Worm (Caenorhabditis elegans): ENCODE data around the gene erfa-1.

The erfa-1 gene

ce11 chrV:6424055-6424454, 9.9 kb upstream of the erfa-1 start, which contains the start of gene urb-1:
Gene urb-1, minus strand, starts transcription at chrV:6424155.
- TF ChIP-seq W03F9.2 (tag; optimal IDR thresholded peaks at IDR 0.05) (no peak), dao-5 (tag; optimal IDR thresholded peaks at IDR 0.05) (no peak), him-1 (tag; optimal IDR thresholded peaks at IDR 0.05) (no peak)

ce11 chrV:6425927-6426326, 8.0 kb upstream of the erfa-1 start, which contains the start of gene T05H4.11:
Gene T05H4.11, minus strand, starts transcription at chrV:6426261.
- TF ChIP-seq dao-5 (tag; optimal IDR thresholded peaks at IDR 0.05) (no peak), him-1 (tag; optimal IDR thresholded peaks at IDR 0.05) (no peak), W03F9.2 (tag; optimal IDR thresholded peaks at IDR 0.05) (no peak)

- TF ChIP-seq dao-5 (tag; optimal IDR thresholded peaks at IDR 0.05) (no peak), W03F9.2 (tag; optimal IDR thresholded peaks at IDR 0.05) (no peak), him-1 (tag; optimal IDR thresholded peaks at IDR 0.05) (no peak)
Measured at ce11 chrV:6426843-6427242, 7.1 kb upstream of the erfa-1 start, which contains the start of gene atp-4. Gene atp-4, minus strand, starts transcription at chrV:6427112.

ce11 chrV:6427433-6427832, 6.5 kb upstream of the erfa-1 start:
- TF ChIP-seq him-1 (tag; optimal IDR thresholded peaks at IDR 0.05) (no peak), W03F9.2 (tag; optimal IDR thresholded peaks at IDR 0.05) (peak; percentile 38), dao-5 (tag; optimal IDR thresholded peaks at IDR 0.05) (no peak)

ce11 chrV:6429870-6430339, 4.0 kb upstream of the erfa-1 start, which contains the start of gene alh-4:
Gene alh-4, minus strand, starts transcription at chrV:6429920.
- no peak for TF ChIP-seq dao-5 (tag; optimal IDR thresholded peaks at IDR 0.05)
- no peak for TF ChIP-seq him-1 (tag; optimal IDR thresholded peaks at IDR 0.05)
- no peak for TF ChIP-seq W03F9.2 (tag; optimal IDR thresholded peaks at IDR 0.05)

ce11 chrV:6430526-6431371, 3.2 kb upstream of the erfa-1 start:
- TF ChIP-seq him-1 (tag; optimal IDR thresholded peaks at IDR 0.05) (no peak), dao-5 (tag; optimal IDR thresholded peaks at IDR 0.05) (no peak), W03F9.2 (tag; optimal IDR thresholded peaks at IDR 0.05) (no peak)

ce11 chrV:6436332-6436731, 2.4 kb downstream of the erfa-1 start, which contains the start of gene hpo-19:
Gene hpo-19, plus strand, starts transcription at chrV:6436645.
- TF ChIP-seq him-1 (tag; optimal IDR thresholded peaks at IDR 0.05) = no peak
- no peak for TF ChIP-seq W03F9.2 (tag; optimal IDR thresholded peaks at IDR 0.05)
- TF ChIP-seq dao-5 (tag; optimal IDR thresholded peaks at IDR 0.05) = no peak

ce11 chrV:6438601-6439000, 4.7 kb downstream of the erfa-1 start, which contains the start of gene T05H4.4:
Gene T05H4.4, plus strand, starts transcription at chrV:6438901.
- no peak for TF ChIP-seq him-1 (tag; optimal IDR thresholded peaks at IDR 0.05)
- no peak for TF ChIP-seq dao-5 (tag; optimal IDR thresholded peaks at IDR 0.05)
- TF ChIP-seq W03F9.2 (tag; optimal IDR thresholded peaks at IDR 0.05) = no peak

- TF ChIP-seq dao-5 (tag; optimal IDR thresholded peaks at IDR 0.05) (no peak), W03F9.2 (tag; optimal IDR thresholded peaks at IDR 0.05) (no peak), him-1 (tag; optimal IDR thresholded peaks at IDR 0.05) (no peak)
Measured at ce11 chrV:6441613-6442012, 7.7 kb downstream of the erfa-1 start, which contains the start of gene T05H4.15. Gene T05H4.15, minus strand, starts transcription at chrV:6441713.

ce11 chrV:6442037-6442436, 8.1 kb downstream of the erfa-1 start, which contains the start of gene T05H4.3:
Gene T05H4.3, plus strand, starts transcription at chrV:6442337.
- TF ChIP-seq dao-5 (tag; optimal IDR thresholded peaks at IDR 0.05) (no peak), him-1 (tag; optimal IDR thresholded peaks at IDR 0.05) (no peak), W03F9.2 (tag; optimal IDR thresholded peaks at IDR 0.05) (no peak)

ce11 chrV:6448356-6448755, 14.4 kb downstream of the erfa-1 start, which contains the start of gene fbxa-196:
Gene fbxa-196, plus strand, starts transcription at chrV:6448656.
- TF ChIP-seq dao-5 (tag; optimal IDR thresholded peaks at IDR 0.05) = no peak
- TF ChIP-seq him-1 (tag; optimal IDR thresholded peaks at IDR 0.05) = no peak
- no peak for TF ChIP-seq W03F9.2 (tag; optimal IDR thresholded peaks at IDR 0.05)

- TF ChIP-seq dao-5 (tag; optimal IDR thresholded peaks at IDR 0.05) (no peak), him-1 (tag; optimal IDR thresholded peaks at IDR 0.05) (no peak), W03F9.2 (tag; optimal IDR thresholded peaks at IDR 0.05) (no peak)
Measured at ce11 chrV:6450129-6451011, 16.4 kb downstream of the erfa-1 start, which contains the start of gene acl-8. Gene acl-8, plus strand, starts transcription at chrV:6450870.

- TF ChIP-seq W03F9.2 (tag; optimal IDR thresholded peaks at IDR 0.05) (no peak), him-1 (tag; optimal IDR thresholded peaks at IDR 0.05) (no peak)
Measured at ce11 chrV:6453122-6453521, 19.2 kb downstream of the erfa-1 start, which contains the start of gene acl-9. Gene acl-9, plus strand, starts transcription at chrV:6453226.
